Worm (Caenorhabditis elegans) whole organism, late embryonic: Measurements from ENCODE around the gene nhr-71.

ENCODE experiments used
- C08G9.2 ChIP-seq: sonication (generic microtip); optimal IDR thresholded peaks from 2 replicates; lab custom pipeline; 2016; ENCODE audit warnings: mild to moderate bottlenecking, missing genetic modification characterization, moderate library complexity, missing compliant biosample characterization
- F13H6.1 ChIP-seq: sonication (generic microtip); optimal IDR thresholded peaks from 2 replicates; lab custom pipeline; 2016; ENCODE audit warnings: missing genetic modification characterization, missing compliant biosample characterization
- K02D7.2 ChIP-seq: sonication (generic microtip); optimal IDR thresholded peaks from 2 replicates; lab custom pipeline; 2017; ENCODE audit warnings: mild to moderate bottlenecking, missing genetic modification characterization, missing compliant biosample characterization
- Y22D7AL.16 ChIP-seq: sonication (generic microtip); optimal IDR thresholded peaks from 2 replicates; lab custom pipeline; 2016; ENCODE audit warnings: missing genetic modification characterization, missing compliant biosample characterization
- ceh-19 ChIP-seq: fragments of 200-800 bp; sonication (Bioruptor generic); optimal IDR thresholded peaks from 2 replicates; lab custom pipeline; 2018; ENCODE audit warnings: mild to moderate bottlenecking, missing genetic modification characterization, missing compliant biosample characterization
- ceh-22 ChIP-seq: sonication (generic microtip); optimal IDR thresholded peaks from 2 replicates; lab custom pipeline; 2017; ENCODE audit warnings: missing biosample characterization, missing genetic modification characterization
- ceh-24 ChIP-seq: sonication (generic microtip); optimal IDR thresholded peaks from 2 replicates; lab custom pipeline; 2016; ENCODE audit warnings: mild to moderate bottlenecking, missing genetic modification characterization, missing compliant biosample characterization
- ceh-30 ChIP-seq: fragments of 150-350 bp; optimal IDR thresholded peaks from 2 replicates; lab custom pipeline; 2014; ENCODE audit warnings: missing biosample characterization, missing genetic modification characterization
- ceh-45 ChIP-seq: fragments of 200-800 bp; sonication (Bioruptor generic); IDR thresholded peaks from 2 replicates; pipeline ENCODE4 v1.3.6; 2022; ENCODE audit warnings: missing genetic modification reagents, missing genetic modification characterization, missing compliant biosample characterization
- ceh-48 ChIP-seq: sonication (generic microtip); optimal IDR thresholded peaks from 2 replicates; lab custom pipeline; 2016; ENCODE audit warnings: missing genetic modification characterization, inconsistent platforms, missing compliant biosample characterization
- ceh-6 ChIP-seq: fragments of 200-800 bp; sonication (Bioruptor generic); optimal IDR thresholded peaks from 2 replicates; lab custom pipeline; 2018; ENCODE audit warnings: mild to moderate bottlenecking, missing genetic modification characterization, missing compliant biosample characterization
- ceh-9 ChIP-seq: sonication (generic microtip); optimal IDR thresholded peaks from 2 replicates; lab custom pipeline; 2016; ENCODE audit warnings: mild to moderate bottlenecking, missing genetic modification characterization, inconsistent platforms, missing compliant biosample characterization
- dmd-4 ChIP-seq: sonication (generic microtip); optimal IDR thresholded peaks from 2 replicates; lab custom pipeline; 2016; ENCODE audit warnings: borderline replicate concordance, missing genetic modification characterization, missing compliant biosample characterization
- dve-1 ChIP-seq: sonication (generic microtip); optimal IDR thresholded peaks from 2 replicates; lab custom pipeline; 2017; ENCODE audit warnings: antibody characterized with exemption, mild to moderate bottlenecking, missing genetic modification characterization, missing compliant biosample characterization
- elt-2 ChIP-seq: sonication (generic microtip); optimal IDR thresholded peaks from 2 replicates; lab custom pipeline; 2016; ENCODE audit warnings: missing genetic modification reagents, missing genetic modification characterization, missing compliant biosample characterization
- eyg-1 ChIP-seq: sonication (generic microtip); optimal IDR thresholded peaks from 2 replicates; lab custom pipeline; 2016; ENCODE audit warnings: missing genotype, missing genetic modification characterization, missing compliant biosample characterization
- fkh-10 ChIP-seq: fragments of 150-350 bp; optimal IDR thresholded peaks from 2 replicates; lab custom pipeline; 2014; ENCODE audit warnings: missing biosample characterization, missing genetic modification reagents, missing genetic modification characterization
- fkh-6 ChIP-seq: sonication (generic microtip); optimal IDR thresholded peaks from 2 replicates; lab custom pipeline; 2016; ENCODE audit warnings: missing genetic modification characterization, missing compliant biosample characterization
- gmeb-2 ChIP-seq: sonication (generic microtip); optimal IDR thresholded peaks from 2 replicates; lab custom pipeline; 2016; ENCODE audit warnings: missing genetic modification characterization, inconsistent platforms, missing compliant biosample characterization
- hlh-13 ChIP-seq: fragments of 200-800 bp; sonication (Bioruptor generic); optimal IDR thresholded peaks from 2 replicates; lab custom pipeline; 2018; ENCODE audit warnings: mild to moderate bottlenecking, missing genetic modification characterization, missing compliant biosample characterization
- hlh-15 ChIP-seq: sonication (generic microtip); optimal IDR thresholded peaks from 2 replicates; lab custom pipeline; 2016; ENCODE audit warnings: missing genetic modification characterization, missing compliant biosample characterization
- hlh-30 ChIP-seq: sonication (generic microtip); optimal IDR thresholded peaks from 2 replicates; lab custom pipeline; 2017; ENCODE audit warnings: antibody characterized with exemption, missing genetic modification characterization, missing compliant biosample characterization; ENCODE audit not compliant: insufficient read depth
- hlh-6 ChIP-seq: sonication (generic microtip); optimal IDR thresholded peaks from 2 replicates; lab custom pipeline; 2016; ENCODE audit warnings: missing genotype, missing genetic modification characterization, missing compliant biosample characterization
- hlh-8 ChIP-seq: sonication (generic microtip); optimal IDR thresholded peaks from 2 replicates; lab custom pipeline; 2016; ENCODE audit warnings: missing genotype, missing genetic modification characterization, missing compliant biosample characterization
- lim-6 ChIP-seq: sonication (generic microtip); optimal IDR thresholded peaks from 2 replicates; lab custom pipeline; 2016; ENCODE audit warnings: missing genetic modification characterization, missing compliant biosample characterization
- madf-2 ChIP-seq: sonication (generic microtip); optimal IDR thresholded peaks from 2 replicates; lab custom pipeline; 2017; ENCODE audit warnings: missing genetic modification characterization, missing compliant biosample characterization
- mec-3 ChIP-seq: sonication (generic microtip); optimal IDR thresholded peaks from 2 replicates; lab custom pipeline; 2016; ENCODE audit warnings: borderline replicate concordance, missing genetic modification characterization, missing compliant biosample characterization
- nfya-1 ChIP-seq: sonication (generic microtip); optimal IDR thresholded peaks from 2 replicates; lab custom pipeline; 2017; ENCODE audit warnings: missing genetic modification characterization, mild to moderate bottlenecking, missing compliant biosample characterization, antibody characterized with exemption, moderate library complexity
- npax-4 ChIP-seq: sonication (generic microtip); optimal IDR thresholded peaks from 2 replicates; lab custom pipeline; 2016; ENCODE audit warnings: missing genetic modification characterization, missing compliant biosample characterization
- odd-2 ChIP-seq: sonication (generic microtip); optimal IDR thresholded peaks from 2 replicates; lab custom pipeline; 2017; ENCODE audit warnings: antibody characterized with exemption, mild to moderate bottlenecking, missing genetic modification characterization, missing compliant biosample characterization
- pat-9 ChIP-seq: fragments of 200-800 bp; sonication (Bioruptor generic); optimal IDR thresholded peaks from 2 replicates; lab custom pipeline; 2018; ENCODE audit warnings: mild to moderate bottlenecking, missing genetic modification characterization, moderate library complexity, missing compliant biosample characterization
- pax-1 ChIP-seq: fragments of 150-350 bp; optimal IDR thresholded peaks from 2 replicates; lab custom pipeline; 2014; ENCODE audit warnings: missing biosample characterization, missing genetic modification characterization
- pha-2 ChIP-seq: sonication (generic microtip); optimal IDR thresholded peaks from 2 replicates; lab custom pipeline; 2017; ENCODE audit warnings: mild to moderate bottlenecking, missing genetic modification characterization, missing compliant biosample characterization
- pha-4 ChIP-seq: fragments of 150-350 bp; optimal IDR thresholded peaks from 2 replicates; lab custom pipeline; 2018; ENCODE audit warnings: missing biosample characterization, missing genetic modification reagents, missing genetic modification characterization
- pqm-1 ChIP-seq: sonication (generic microtip); optimal IDR thresholded peaks from 2 replicates; lab custom pipeline; 2016; ENCODE audit warnings: missing genetic modification characterization, missing compliant biosample characterization
- pros-1 ChIP-seq: fragments of 150-350 bp; optimal IDR thresholded peaks from 2 replicates; lab custom pipeline; 2014; ENCODE audit warnings: missing biosample characterization, missing genetic modification reagents, missing genetic modification characterization
- rnt-1 ChIP-seq: sonication (generic microtip); optimal IDR thresholded peaks from 2 replicates; lab custom pipeline; 2016; ENCODE audit warnings: missing genetic modification characterization, missing compliant biosample characterization
- sdc-2 ChIP-seq: sonication (generic microtip); optimal IDR thresholded peaks from 2 replicates; lab custom pipeline; 2016; ENCODE audit warnings: missing genotype, missing genetic modification characterization, missing compliant biosample characterization
- sox-2 ChIP-seq: fragments of 200-800 bp; sonication (Bioruptor generic); IDR thresholded peaks from 2 replicates; pipeline ENCODE4 v1.3.6; 2022; ENCODE audit warnings: missing genetic modification reagents, missing genetic modification characterization, missing compliant biosample characterization
- syd-9 ChIP-seq: sonication (generic microtip); optimal IDR thresholded peaks from 2 replicates; lab custom pipeline; 2016; ENCODE audit warnings: mild to moderate bottlenecking, missing genetic modification characterization, moderate library complexity, missing compliant biosample characterization
- tbx-2 ChIP-seq: sonication (generic microtip); optimal IDR thresholded peaks from 2 replicates; lab custom pipeline; 2016; ENCODE audit warnings: missing genetic modification characterization, missing compliant biosample characterization
- tbx-7 ChIP-seq: sonication (generic microtip); optimal IDR thresholded peaks from 2 replicates; lab custom pipeline; 2016; ENCODE audit warnings: missing genotype, missing genetic modification characterization, missing compliant biosample characterization
- ttx-3 ChIP-seq: sonication (generic microtip); optimal IDR thresholded peaks from 2 replicates; lab custom pipeline; 2016; ENCODE audit warnings: missing genetic modification reagents, missing genetic modification characterization, missing compliant biosample characterization
- unc-3 ChIP-seq, 2 experiments: fragments of 200-800 bp in 1 of 2; sonication (Bioruptor generic) in 1 of 2; sonication (generic microtip) in 1 of 2; conservative IDR thresholded peaks in 1 of 2; optimal IDR thresholded peaks in 1 of 2; 2 replicates each; pipeline versions ENCODE4 v1.3.6 to Lab custom; 2016 to 2022; ENCODE audit warnings: missing compliant biosample characterization in 2 of 2, missing genetic modification characterization in 2 of 2, missing genetic modification reagents in 1 of 2
- zip-5 ChIP-seq: sonication (generic microtip); optimal IDR thresholded peaks from 2 replicates; lab custom pipeline; 2016; ENCODE audit warnings: missing genetic modification characterization, missing compliant biosample characterization

The nhr-71 gene

DNA sequence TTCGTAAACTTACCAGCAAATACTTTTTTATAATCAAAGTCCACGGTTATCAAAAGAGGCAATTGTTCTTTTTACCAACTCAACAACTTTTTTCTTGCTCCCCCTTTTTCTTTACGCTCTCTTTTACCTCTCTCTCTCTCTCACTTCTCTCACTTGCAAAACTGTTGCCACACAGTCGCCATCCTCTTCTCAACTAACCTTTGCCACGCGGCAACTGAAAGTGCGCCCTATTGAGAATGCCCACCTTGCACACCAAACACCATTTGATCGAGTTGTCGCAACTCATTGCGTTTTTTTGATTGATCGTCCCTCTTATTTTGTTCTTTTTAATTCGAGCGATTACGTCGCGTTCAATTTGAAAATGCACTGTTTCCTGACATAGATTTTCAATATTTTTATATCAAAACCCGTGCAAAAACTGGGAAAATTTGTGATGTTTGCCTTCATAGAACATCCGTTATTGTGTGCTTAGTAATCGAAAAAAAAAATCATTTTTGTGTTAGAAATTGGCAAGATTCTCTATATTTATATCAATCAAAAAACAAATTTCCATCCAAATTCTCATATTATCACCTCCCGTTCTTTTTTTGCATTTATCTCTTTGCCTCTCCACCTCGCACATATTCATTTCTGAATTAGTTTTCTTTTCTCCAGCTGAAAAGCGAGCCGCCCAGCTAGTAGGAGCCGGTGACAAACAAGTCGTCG is at the start of gene nhr-71:
Gene nhr-71 (plus strand): TSS at position 655 of the 705 bp plus-strand sequence.
- TF ChIP-seq rnt-1 (tag; lab: Kevin White, UChicago) (no peak), tbx-2 (tag; lab: Kevin White, UChicago) (peak; percentile 31), pros-1 (no peak), nfya-1 (tag; lab: Kevin White, UChicago) (no peak), ceh-24 (tag; lab: Kevin White, UChicago) (no peak), fkh-6 (no peak), ceh-6 (GFP tag; lab: Kevin White, UChicago) (no peak), ttx-3 (tag; lab: Kevin White, UChicago) (no peak)
- TF ChIP-seq, all 69 proteins: peak for 1

DNA sequence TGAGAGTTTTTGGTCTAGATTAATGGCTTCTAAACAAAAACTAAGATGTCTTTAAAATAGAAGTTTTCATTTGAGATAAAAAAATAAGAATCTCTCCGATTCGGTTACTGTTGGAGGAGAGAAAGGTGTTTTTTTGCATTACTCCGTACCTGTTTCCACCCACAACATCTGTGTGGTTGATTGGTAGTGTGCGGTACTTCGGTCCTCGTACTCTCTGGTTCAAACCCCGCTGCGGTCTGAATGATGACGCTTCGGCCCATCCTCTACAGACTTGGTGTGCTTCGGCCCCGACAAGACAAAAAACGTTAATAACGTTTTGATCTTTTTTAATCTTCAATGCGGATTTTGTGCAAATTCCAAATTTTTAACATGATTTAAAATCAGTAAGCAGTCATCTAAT is 49.6 kb upstream of the nhr-71 start:
- TF ChIP-seq pax-1 (tag; lab: Kevin White, UChicago), result no peak
- TF ChIP-seq pha-2 (tag; lab: Kevin White, UChicago), result no peak
- no peak for TF ChIP-seq gmeb-2

DNA sequence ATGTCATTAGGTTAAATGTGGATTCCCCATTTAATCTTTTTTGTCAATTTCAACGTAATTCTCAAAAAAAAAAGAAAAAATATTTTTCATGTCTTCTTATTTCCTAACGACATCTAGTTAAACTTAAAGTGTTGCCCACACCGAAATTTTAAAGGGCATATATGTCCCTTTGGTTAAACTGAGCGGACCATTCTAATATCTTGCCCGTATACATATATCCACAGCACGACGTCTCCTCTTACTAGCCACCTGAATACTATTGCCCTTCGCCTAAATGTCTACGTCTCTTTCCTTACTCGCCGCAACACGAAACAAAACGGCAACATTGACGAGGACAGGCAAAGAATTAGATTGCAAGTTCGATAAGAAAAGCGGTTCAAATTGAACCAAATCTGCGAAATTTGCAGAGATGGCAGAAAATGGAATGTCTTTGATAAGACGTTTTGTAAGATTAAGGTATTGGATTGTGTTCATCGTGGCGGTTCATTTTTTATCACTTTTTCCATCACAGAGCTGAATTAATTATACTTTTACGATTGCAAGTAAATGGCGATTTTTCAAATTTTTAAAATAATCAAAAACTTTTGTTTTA is 46.4 kb upstream of the nhr-71 start:
- TF ChIP-seq hlh-13 (GFP tag; lab: Kevin White, UChicago) (peak; percentile 6), F13H6.1 (tag; lab: Kevin White, UChicago) (peak; percentile 89), ceh-24 (tag; lab: Kevin White, UChicago) (no peak), hlh-15 (tag; lab: Kevin White, UChicago) (no peak), mec-3 (no peak), pha-2 (tag; lab: Kevin White, UChicago) (no peak), K02D7.2 (no peak), ceh-9 (tag; lab: Kevin White, UChicago) (no peak), ceh-22 (peak; percentile 90), unc-3 (GFP tag; conservative IDR thresholded peaks at IDR 0.05; lab: Robert Waterston, UW) (peak; percentile 50), unc-3 (tag; optimal IDR thresholded peaks at IDR 0.05; lab: Kevin White, UChicago) (peak; percentile 86), ttx-3 (tag; lab: Kevin White, UChicago) (peak; percentile 69), nfya-1 (tag; lab: Kevin White, UChicago) (peak; percentile 98), npax-4 (tag; lab: Kevin White, UChicago) (no peak), ceh-19 (peak; percentile 68), dmd-4 (tag; lab: Kevin White, UChicago) (peak; percentile 11), hlh-30 (tag; lab: Kevin White, UChicago) (peak; percentile 80), ceh-45 (GFP tag; lab: Robert Waterston, UW) (0 out of 2 replicates have a peak, but pooled peaks have one; percentile 34), pax-1 (tag; lab: Kevin White, UChicago) (peak; percentile 95), pros-1 (peak; percentile 96), zip-5 (tag; lab: Kevin White, UChicago) (no peak), hlh-8 (peak; percentile 54), elt-2 (tag; lab: Kevin White, UChicago) (peak; percentile 54), dve-1 (peak; percentile 97), sox-2 (peak; percentile 71), tbx-7 (tag; lab: Kevin White, UChicago) (peak; percentile 56), ceh-48 (tag; lab: Kevin White, UChicago) (peak; percentile 73), madf-2 (tag; lab: Kevin White, UChicago) (peak; percentile 79), pat-9 (tag; lab: Kevin White, UChicago) (peak; percentile 36), ceh-30 (peak; percentile 91), pha-4 (no peak), Y22D7AL.16 (tag; lab: Kevin White, UChicago) (peak; percentile 56), fkh-10 (peak; percentile 86), lim-6 (tag; lab: Kevin White, UChicago) (no peak), pqm-1 (peak; percentile 90), sdc-2 (tag; lab: Kevin White, UChicago) (peak; percentile 100), syd-9 (tag; lab: Kevin White, UChicago) (peak; percentile 81), eyg-1 (tag; lab: Kevin White, UChicago) (peak; percentile 9), hlh-6 (tag; lab: Kevin White, UChicago) (peak; percentile 75), C08G9.2 (tag; lab: Kevin White, UChicago) (peak; percentile 84), odd-2 (no peak)
